Fruit fly (Drosophila melanogaster) whole organism, prepupa: ENCODE data around the gene Lk6.

ENCODE experiments used
- Blimp-1 ChIP-seq: fragments of 200-800 bp; sonication (Bioruptor generic); optimal IDR thresholded peaks from 3 replicates; lab custom pipeline; 2017; ENCODE audit warnings: missing biosample characterization, missing genetic modification characterization, mild to moderate bottlenecking, moderate library complexity, missing genetic modification reagents
- CG10631 ChIP-seq: fragments of 200-800 bp; sonication (Bioruptor generic); optimal IDR thresholded peaks from 2 replicates; lab custom pipeline; 2016; ENCODE audit warnings: missing biosample characterization, missing genetic modification characterization
- CG10669 ChIP-seq: fragments of 200-800 bp; sonication (Bioruptor generic); optimal IDR thresholded peaks from 3 replicates; lab custom pipeline; 2018; ENCODE audit warnings: missing biosample characterization, mild to moderate bottlenecking, missing genetic modification characterization, moderate library complexity
- CG11294 ChIP-seq: fragments of 200-800 bp; sonication (Bioruptor generic); IDR thresholded peaks from 2 replicates; pipeline ENCODE4 v1.3.6; 2022; ENCODE audit warnings: missing biosample characterization, missing genetic modification characterization
- CG11762 ChIP-seq: fragments of 200-800 bp; sonication (Bioruptor generic); optimal IDR thresholded peaks from 3 replicates; lab custom pipeline; 2016; ENCODE audit warnings: missing biosample characterization, missing genetic modification characterization; ENCODE audit not compliant: insufficient read depth
- CG11902 ChIP-seq: fragments of 200-800 bp; sonication (Bioruptor generic); optimal IDR thresholded peaks from 3 replicates; lab custom pipeline; 2016; ENCODE audit warnings: missing biosample characterization, missing genetic modification characterization
- CG15336 ChIP-seq: fragments of 200-800 bp; sonication (Bioruptor generic); IDR thresholded peaks from 2 replicates; pipeline ENCODE4 v1.3.6; 2022; ENCODE audit warnings: missing biosample characterization, missing genetic modification characterization
- CG1621 ChIP-seq: fragments of 200-800 bp; sonication (Bioruptor generic); optimal IDR thresholded peaks from 3 replicates; lab custom pipeline; 2018; ENCODE audit warnings: missing biosample characterization, mild to moderate bottlenecking, missing genetic modification characterization
- CG16779 ChIP-seq: fragments of 200-800 bp; sonication (Bioruptor generic); optimal IDR thresholded peaks from 3 replicates; lab custom pipeline; 2017; ENCODE audit warnings: missing biosample characterization, mild to moderate bottlenecking, missing genetic modification characterization
- CG3032 ChIP-seq: fragments of 200-800 bp; optimal IDR thresholded peaks from 2 replicates; lab custom pipeline; 2019; ENCODE audit warnings: missing biosample characterization, mild to moderate bottlenecking, missing genetic modification characterization, moderate library complexity
- CG31627 ChIP-seq: fragments of 200-800 bp; sonication (Bioruptor generic); optimal IDR thresholded peaks from 3 replicates; lab custom pipeline; 2016; ENCODE audit warnings: missing biosample characterization, missing genetic modification characterization
- CG32006 ChIP-seq: fragments of 200-800 bp; sonication (Bioruptor generic); optimal IDR thresholded peaks from 3 replicates; lab custom pipeline; 2017; ENCODE audit warnings: missing biosample characterization, mild to moderate bottlenecking, missing genetic modification characterization
- CG34406 ChIP-seq: fragments of 200-800 bp; sonication (Bioruptor generic); optimal IDR thresholded peaks from 3 replicates; lab custom pipeline; 2016; ENCODE audit warnings: missing biosample characterization, missing genetic modification characterization
- CG3919 ChIP-seq: fragments of 200-800 bp; sonication (Bioruptor generic); optimal IDR thresholded peaks from 3 replicates; lab custom pipeline; 2016; ENCODE audit warnings: missing biosample characterization, missing genetic modification characterization
- CG4318 ChIP-seq: fragments of 200-800 bp; sonication (Bioruptor generic); optimal IDR thresholded peaks from 3 replicates; lab custom pipeline; 2017; ENCODE audit warnings: missing biosample characterization, mild to moderate bottlenecking, missing genetic modification characterization
- CG6276 ChIP-seq: fragments of 200-800 bp; sonication (Bioruptor generic); optimal IDR thresholded peaks from 2 replicates; lab custom pipeline; 2017; ENCODE audit warnings: missing biosample characterization, mild to moderate bottlenecking, missing genetic modification characterization
- CG6808 ChIP-seq: fragments of 200-800 bp; sonication (Bioruptor generic); optimal IDR thresholded peaks from 3 replicates; lab custom pipeline; 2017; ENCODE audit warnings: missing biosample characterization, missing genetic modification characterization, mild to moderate bottlenecking, moderate library complexity, missing genetic modification reagents
- CG6854 ChIP-seq: fragments of 200-800 bp; sonication (Bioruptor generic); optimal IDR thresholded peaks from 2 replicates; lab custom pipeline; 2017; ENCODE audit warnings: missing biosample characterization, mild to moderate bottlenecking, missing genetic modification characterization
- CG7368 ChIP-seq: fragments of 200-800 bp; sonication (Bioruptor generic); optimal IDR thresholded peaks from 3 replicates; lab custom pipeline; 2016; ENCODE audit warnings: missing biosample characterization, missing genetic modification characterization
- CG8119 ChIP-seq: fragments of 200-800 bp; sonication (Bioruptor generic); IDR thresholded peaks from 3 replicates; pipeline ENCODE4 v1.3.6; 2022; ENCODE audit warnings: missing biosample characterization, missing genetic modification characterization
- CG8319 ChIP-seq: fragments of 200-800 bp; sonication (Bioruptor generic); optimal IDR thresholded peaks from 3 replicates; lab custom pipeline; 2016; ENCODE audit warnings: missing biosample characterization, missing genetic modification characterization
- CG8632 ChIP-seq: fragments of 200-800 bp; sonication (Bioruptor generic); optimal IDR thresholded peaks from 3 replicates; lab custom pipeline; 2016; ENCODE audit warnings: missing biosample characterization, missing genetic modification characterization
- CG9139 ChIP-seq: fragments of 200-800 bp; sonication (Bioruptor generic); optimal IDR thresholded peaks from 3 replicates; lab custom pipeline; 2017; ENCODE audit warnings: missing biosample characterization, mild to moderate bottlenecking, missing genetic modification characterization
- Eip75B ChIP-seq: fragments of 200-800 bp; sonication (Bioruptor generic); optimal IDR thresholded peaks from 3 replicates; lab custom pipeline; 2016; ENCODE audit warnings: missing biosample characterization, missing genetic modification characterization
- Eip78C ChIP-seq: fragments of 200-800 bp; sonication (Bioruptor generic); peaks from one replicate; lab custom pipeline; 2016; ENCODE audit warnings: missing biosample characterization, missing genetic modification characterization
- Eip93F ChIP-seq: fragments of 200-800 bp; sonication (Bioruptor generic); optimal IDR thresholded peaks from 2 replicates; lab custom pipeline; 2016; ENCODE audit warnings: missing biosample characterization, mild to moderate bottlenecking, missing genetic modification characterization
- Ets21C ChIP-seq: fragments of 200-800 bp; sonication (Bioruptor generic); optimal IDR thresholded peaks from 3 replicates; lab custom pipeline; 2016; ENCODE audit warnings: missing biosample characterization, missing genetic modification characterization
- Ets96B ChIP-seq: fragments of 200-800 bp; optimal IDR thresholded peaks from 2 replicates; lab custom pipeline; 2019; ENCODE audit warnings: missing biosample characterization, mild to moderate bottlenecking, missing genetic modification characterization, moderate library complexity
- Gug ChIP-seq: fragments of 200-800 bp; sonication (Bioruptor generic); IDR thresholded peaks from 2 replicates; pipeline ENCODE4 v1.3.6; 2022; ENCODE audit warnings: missing biosample characterization, missing genetic modification characterization
- Hr38 ChIP-seq: sonication (Bioruptor generic); optimal IDR thresholded peaks from 2 replicates; lab custom pipeline; 2016; ENCODE audit warnings: missing biosample characterization, missing genetic modification characterization
- Hr39 ChIP-seq: fragments of 200-800 bp; sonication (Bioruptor generic); optimal IDR thresholded peaks from 2 replicates; lab custom pipeline; 2016; ENCODE audit warnings: missing biosample characterization, missing genetic modification characterization
- Hr4 ChIP-seq: fragments of 200-800 bp; sonication (Bioruptor generic); optimal IDR thresholded peaks from 3 replicates; lab custom pipeline; 2016; ENCODE audit warnings: missing biosample characterization, missing genetic modification characterization
- Lpt ChIP-seq: fragments of 200-800 bp; sonication (Bioruptor generic); optimal IDR thresholded peaks from 3 replicates; lab custom pipeline; 2016; ENCODE audit warnings: missing biosample characterization, missing genetic modification characterization
- Smox ChIP-seq: fragments of 200-800 bp; sonication (Bioruptor generic); optimal IDR thresholded peaks from 3 replicates; lab custom pipeline; 2016; ENCODE audit warnings: missing biosample characterization, missing genetic modification characterization
- Sox102F ChIP-seq: fragments of 200-800 bp; sonication (Bioruptor generic); optimal IDR thresholded peaks from 2 replicates; lab custom pipeline; 2016; ENCODE audit warnings: missing biosample characterization, mild to moderate bottlenecking, missing genetic modification characterization
- achi ChIP-seq: fragments of 200-800 bp; sonication (Bioruptor generic); optimal IDR thresholded peaks from 3 replicates; lab custom pipeline; 2016; ENCODE audit warnings: missing biosample characterization, missing genetic modification characterization
- acj6 ChIP-seq: fragments of 200-800 bp; sonication (Bioruptor generic); optimal IDR thresholded peaks from 3 replicates; lab custom pipeline; 2016; ENCODE audit warnings: missing biosample characterization, missing genetic modification characterization
- cyc ChIP-seq: fragments of 200-800 bp; sonication (Bioruptor generic); optimal IDR thresholded peaks from 3 replicates; lab custom pipeline; 2016; ENCODE audit warnings: missing biosample characterization, missing genetic modification characterization
- dac ChIP-seq: fragments of 200-800 bp; sonication (Bioruptor generic); optimal IDR thresholded peaks from 2 replicates; lab custom pipeline; 2017; ENCODE audit warnings: missing biosample characterization, mild to moderate bottlenecking, missing genetic modification characterization
- eg ChIP-seq: fragments of 200-800 bp; sonication (Bioruptor generic); IDR thresholded peaks from 3 replicates; pipeline ENCODE4 v1.3.6; 2022; ENCODE audit warnings: missing biosample characterization, missing genetic modification characterization
- esn ChIP-seq: fragments of 200-800 bp; sonication (Bioruptor generic); optimal IDR thresholded peaks from 2 replicates; lab custom pipeline; 2016; ENCODE audit warnings: missing biosample characterization, mild to moderate bottlenecking, missing genetic modification characterization, moderate library complexity
- fd59A ChIP-seq: fragments of 200-800 bp; sonication (Bioruptor generic); optimal IDR thresholded peaks from 2 replicates; lab custom pipeline; 2017; ENCODE audit warnings: missing biosample characterization, mild to moderate bottlenecking, missing genetic modification characterization, missing genetic modification reagents
- fd85E ChIP-seq: fragments of 200-800 bp; sonication (Bioruptor generic); optimal IDR thresholded peaks from 3 replicates; lab custom pipeline; 2016; ENCODE audit warnings: missing biosample characterization, missing genetic modification characterization
- fkh ChIP-seq: fragments of 200-800 bp; sonication (Bioruptor generic); optimal IDR thresholded peaks from 3 replicates; lab custom pipeline; 2017; ENCODE audit warnings: missing biosample characterization, mild to moderate bottlenecking, missing genetic modification characterization, moderate library complexity
- lz ChIP-seq: fragments of 200-800 bp; sonication (Bioruptor generic); optimal IDR thresholded peaks from 3 replicates; lab custom pipeline; 2016; ENCODE audit warnings: missing biosample characterization, missing genetic modification characterization
- net ChIP-seq: fragments of 200-800 bp; sonication (Bioruptor generic); optimal IDR thresholded peaks from 3 replicates; lab custom pipeline; 2016; ENCODE audit warnings: missing biosample characterization, missing genetic modification characterization
- pdm3 ChIP-seq: fragments of 200-800 bp; sonication (Bioruptor generic); optimal IDR thresholded peaks from 3 replicates; lab custom pipeline; 2016; ENCODE audit warnings: missing biosample characterization, missing genetic modification characterization
- salr ChIP-seq, 2 experiments: fragments of 200-800 bp; sonication (Bioruptor generic); optimal IDR thresholded peaks; 3 replicates each; lab custom pipeline; 2016 to 2018; ENCODE audit warnings: missing biosample characterization in 2 of 2, missing genetic modification characterization in 2 of 2, mild to moderate bottlenecking in 1 of 2
- spab ChIP-seq: fragments of 200-800 bp; sonication (Bioruptor generic); optimal IDR thresholded peaks from 2 replicates; lab custom pipeline; 2017; ENCODE audit warnings: missing biosample characterization, mild to moderate bottlenecking, missing genetic modification characterization, missing genetic modification reagents
- ss ChIP-seq, 2 experiments: fragments of 200-800 bp; sonication (Bioruptor generic); optimal IDR thresholded peaks; 2 replicates in 1 of 2; 3 replicates in 1 of 2; lab custom pipeline; 2017 to 2018; ENCODE audit warnings: mild to moderate bottlenecking in 2 of 2, missing biosample characterization in 2 of 2, missing genetic modification characterization in 2 of 2, moderate library complexity in 1 of 2
- svp ChIP-seq: fragments of 200-800 bp; sonication (Bioruptor generic); peaks from one replicate; lab custom pipeline; 2016; ENCODE audit warnings: missing biosample characterization, missing genetic modification characterization
- topi ChIP-seq: fragments of 200-800 bp; sonication (Bioruptor generic); optimal IDR thresholded peaks from 3 replicates; lab custom pipeline; 2016; ENCODE audit warnings: missing biosample characterization, missing genetic modification characterization

The Lk6 gene

DNA sequence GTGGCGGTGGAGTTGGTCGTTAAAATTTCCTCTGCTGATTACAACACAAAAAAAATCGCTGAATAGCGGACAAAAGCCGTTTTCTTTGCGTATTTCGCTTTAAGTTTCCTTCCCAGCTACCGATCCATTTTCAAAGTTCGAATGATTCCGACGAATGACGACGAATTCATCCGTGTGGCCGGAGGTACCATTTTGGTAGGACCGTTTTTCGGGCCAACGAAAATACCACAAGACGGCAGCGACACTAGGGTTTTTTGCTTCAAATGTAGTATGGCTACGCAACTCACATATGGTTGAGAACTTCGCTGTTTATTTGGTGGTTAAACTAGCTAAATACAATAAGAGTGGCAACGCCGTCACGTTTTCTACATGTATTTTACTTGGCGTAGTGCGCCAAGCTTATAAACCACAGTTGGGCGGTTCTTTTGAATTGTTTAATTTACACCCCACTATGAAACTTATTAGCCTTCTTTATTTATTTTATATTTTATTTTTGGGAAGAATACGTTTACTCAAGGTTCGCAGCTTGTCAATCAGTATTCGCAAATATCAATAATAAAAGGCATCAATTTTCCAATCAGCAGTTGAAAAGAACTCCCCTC is at the start of gene Lk6:
Gene Lk6, minus strand, starts transcription at position 179 of the 602 bp plus-strand sequence.
- TF ChIP-seq topi (GFP tag; lab: Kevin White, UChicago): peak; percentile 31
- no peak for TF ChIP-seq cyc (GFP tag; lab: Kevin White, UChicago)
- TF ChIP-seq CG10631 (GFP tag; lab: Kevin White, UChicago): no peak
- no peak for TF ChIP-seq svp (GFP tag; lab: Kevin White, UChicago)
- peak; percentile 54 for TF ChIP-seq CG3919 (GFP tag; lab: Kevin White, UChicago)
- TF ChIP-seq CG11902 (GFP tag; lab: Kevin White, UChicago): no peak
- TF ChIP-seq CG8319 (GFP tag; lab: Kevin White, UChicago): no peak
- no peak for TF ChIP-seq dac (GFP tag; lab: Kevin White, UChicago)
- TF ChIP-seq acj6: no peak
- no peak for TF ChIP-seq Gug
- TF ChIP-seq lz: peak; percentile 8
- TF ChIP-seq CG7368 (GFP tag; lab: Kevin White, UChicago): peak; percentile 47
- TF ChIP-seq spab (GFP tag; lab: Kevin White, UChicago): no peak
- peak; percentile 34 for TF ChIP-seq esn (GFP tag; lab: Kevin White, UChicago)
- peak; percentile 61 for TF ChIP-seq CG6808 (GFP tag; lab: Kevin White, UChicago)
- peak; percentile 52 for TF ChIP-seq Eip75B (GFP tag; lab: Kevin White, UChicago)
- no peak for TF ChIP-seq CG4318
- TF ChIP-seq Hr39: no peak
- no peak for TF ChIP-seq CG10669 (GFP tag; lab: Kevin White, UChicago)
- no peak for TF ChIP-seq CG8119 (GFP tag; lab: Robert Waterston, UW)
- peak; percentile 69 for TF ChIP-seq CG1621 (tag; lab: Kevin White, UChicago)
- TF ChIP-seq CG15336 (GFP tag; lab: Robert Waterston, UW): no peak
- TF ChIP-seq Hr38: no peak
- TF ChIP-seq Hr4 (GFP tag; lab: Kevin White, UChicago): no peak
- TF ChIP-seq eg (GFP tag; lab: Robert Waterston, UW): no peak
- TF ChIP-seq Eip78C (GFP tag; lab: Kevin White, UChicago): peak; percentile 51
- no peak for TF ChIP-seq pdm3 (GFP tag; lab: Kevin White, UChicago)
- peak; percentile 28 for TF ChIP-seq fkh (GFP tag; lab: Kevin White, UChicago)
- no peak for TF ChIP-seq fd85E (GFP tag; lab: Kevin White, UChicago)
- TF ChIP-seq CG11762 (GFP tag; lab: Kevin White, UChicago): no peak
- TF ChIP-seq CG32006 (GFP tag; lab: Kevin White, UChicago): no peak
- TF ChIP-seq CG34406 (GFP tag; lab: Kevin White, UChicago): no peak
- TF ChIP-seq Sox102F: peak; percentile 61
- TF ChIP-seq CG6276 (GFP tag; lab: Kevin White, UChicago): no peak
- peak; percentile 73 for TF ChIP-seq CG9139 (GFP tag; lab: Kevin White, UChicago)
- peak; percentile 6 for TF ChIP-seq CG3032 (tag; lab: Kevin White, UChicago)
- TF ChIP-seq ss (GFP tag; optimal IDR thresholded peaks at IDR 0.05; lab: Kevin White, UChicago): peak; percentile 69
- peak; percentile 24 for TF ChIP-seq Blimp-1
- no peak for TF ChIP-seq CG8632 (GFP tag; lab: Kevin White, UChicago)
- no peak for TF ChIP-seq Smox (GFP tag; lab: Kevin White, UChicago)
- no peak for TF ChIP-seq fd59A
- no peak for TF ChIP-seq Lpt (GFP tag; lab: Kevin White, UChicago)
- no peak for TF ChIP-seq CG11294
- TF ChIP-seq Ets21C: no peak
- TF ChIP-seq CG6854 (GFP tag; lab: Kevin White, UChicago): peak; percentile 90
- TF ChIP-seq CG31627: no peak
- TF ChIP-seq achi (GFP tag; lab: Kevin White, UChicago): no peak
- TF ChIP-seq net: peak; percentile 70
- TF ChIP-seq Eip93F (GFP tag; lab: Kevin White, UChicago): no peak
- peak; percentile 28 for TF ChIP-seq Ets96B (tag; lab: Kevin White, UChicago)
- TF ChIP-seq salr (GFP tag; optimal IDR thresholded peaks at IDR 0.05; lab: Kevin White, UChicago): peak in 1 of 2 experiments; percentile 0
- peak; percentile 70 for TF ChIP-seq CG16779
